Worm (Caenorhabditis elegans) whole organism, L3 larva: Measurements from ENCODE around the gene wee-1.3.

Source experiments
- R02D3.7 ChIP-seq: fragments of 150-350 bp; optimal IDR thresholded peaks from 2 replicates; lab custom pipeline; 2014; ENCODE audit warnings: missing biosample characterization, missing genetic modification characterization
- ZK546.5 ChIP-seq: sonication (generic microtip); optimal IDR thresholded peaks from 2 replicates; lab custom pipeline; 2017; ENCODE audit warnings: missing biosample characterization, missing genetic modification characterization
- aly-2 ChIP-seq: fragments of 150-350 bp; optimal IDR thresholded peaks from 2 replicates; lab custom pipeline; 2014; ENCODE audit warnings: missing biosample characterization, missing genetic modification characterization
- ama-1 ChIP-seq: fragments of 150-350 bp; optimal IDR thresholded peaks from 2 replicates; lab custom pipeline; 2018
- ceh-28 ChIP-seq: fragments of 150-350 bp; optimal IDR thresholded peaks from 2 replicates; lab custom pipeline; 2014; ENCODE audit warnings: missing biosample characterization, missing genetic modification reagents, missing genetic modification characterization
- ceh-82 ChIP-seq: fragments of 150-350 bp; optimal IDR thresholded peaks from 2 replicates; lab custom pipeline; 2014; ENCODE audit warnings: missing biosample characterization, missing genetic modification characterization
- egl-27 ChIP-seq: sonication (generic microtip); optimal IDR thresholded peaks from 4 replicates; lab custom pipeline; 2017; ENCODE audit warnings: missing biosample characterization, missing genetic modification reagents, missing genetic modification characterization
- elt-1 ChIP-seq: fragments of 150-350 bp; optimal IDR thresholded peaks from 2 replicates; lab custom pipeline; 2014; ENCODE audit warnings: missing biosample characterization, missing genetic modification characterization
- elt-2 ChIP-seq: sonication (generic microtip); optimal IDR thresholded peaks from 2 replicates; lab custom pipeline; 2016; ENCODE audit warnings: missing genetic modification reagents, mild to moderate bottlenecking, missing genetic modification characterization, missing compliant biosample characterization
- elt-3 ChIP-seq, 3 experiments: fragments of 150-350 bp in 1 of 3; sonication (generic microtip) in 2 of 3; optimal IDR thresholded peaks; 2 replicates in 2 of 3; 4 replicates in 1 of 3; lab custom pipeline; 2014 to 2017; ENCODE audit warnings: missing biosample characterization in 3 of 3, missing genetic modification characterization in 3 of 3
- fkh-10 ChIP-seq: sonication (generic microtip); optimal IDR thresholded peaks from 2 replicates; lab custom pipeline; 2017; ENCODE audit warnings: missing biosample characterization, missing genetic modification reagents, missing genetic modification characterization
- fkh-2 ChIP-seq: fragments of 150-350 bp; optimal IDR thresholded peaks from 2 replicates; lab custom pipeline; 2014; ENCODE audit warnings: missing biosample characterization, missing genetic modification reagents, missing genetic modification characterization
- fos-1 ChIP-seq: fragments of 150-350 bp; optimal IDR thresholded peaks from 2 replicates; lab custom pipeline; 2014; ENCODE audit warnings: missing biosample characterization, missing genetic modification characterization
- hmg-11 ChIP-seq: sonication (generic microtip); optimal IDR thresholded peaks from 2 replicates; lab custom pipeline; 2016; ENCODE audit warnings: missing genetic modification characterization, missing compliant biosample characterization
- lin-15B ChIP-seq: fragments of 150-350 bp; optimal IDR thresholded peaks from 2 replicates; lab custom pipeline; 2014; ENCODE audit warnings: missing biosample characterization, missing genetic modification characterization
- lin-39 ChIP-seq: fragments of 150-350 bp; optimal IDR thresholded peaks from 2 replicates; lab custom pipeline; 2018; ENCODE audit warnings: missing biosample characterization, missing genetic modification reagents, missing genetic modification characterization
- lsy-12 ChIP-seq: sonication (generic microtip); optimal IDR thresholded peaks from 2 replicates; lab custom pipeline; 2016; ENCODE audit warnings: mild to moderate bottlenecking, missing genetic modification characterization, missing compliant biosample characterization
- mml-1 ChIP-seq: fragments of 150-350 bp; sonication (generic microtip); optimal IDR thresholded peaks from 3 replicates; lab custom pipeline; 2014; ENCODE audit warnings: missing biosample characterization, missing genetic modification characterization
- nfya-1 ChIP-seq: sonication (generic microtip); optimal IDR thresholded peaks from 2 replicates; lab custom pipeline; 2017; ENCODE audit warnings: missing genetic modification characterization, mild to moderate bottlenecking, missing compliant biosample characterization, antibody characterized with exemption, moderate library complexity; ENCODE audit not compliant: insufficient read depth
- nhr-23 ChIP-seq: fragments of 150-350 bp; optimal IDR thresholded peaks from 2 replicates; lab custom pipeline; 2014; ENCODE audit warnings: missing biosample characterization, missing genetic modification reagents, missing genetic modification characterization
- nhr-25 ChIP-seq: sonication (generic microtip); optimal IDR thresholded peaks from 2 replicates; lab custom pipeline; 2017; ENCODE audit warnings: missing biosample characterization, missing genetic modification characterization
- nhr-28 ChIP-seq: fragments of 150-350 bp; optimal IDR thresholded peaks from 2 replicates; lab custom pipeline; 2014; ENCODE audit warnings: missing biosample characterization, missing genetic modification characterization
- nhr-43 ChIP-seq: sonication (generic microtip); optimal IDR thresholded peaks from 2 replicates; lab custom pipeline; 2016; ENCODE audit warnings: mild to moderate bottlenecking, missing genetic modification characterization, missing compliant biosample characterization; ENCODE audit not compliant: poor library complexity, severe bottlenecking
- nhr-67 ChIP-seq: fragments of 150-350 bp; optimal IDR thresholded peaks from 2 replicates; lab custom pipeline; 2014; ENCODE audit warnings: missing biosample characterization, missing genetic modification characterization
- pha-4 ChIP-seq: fragments of 150-350 bp; optimal IDR thresholded peaks from 2 replicates; lab custom pipeline; 2014; ENCODE audit warnings: missing biosample characterization, missing genetic modification reagents, missing genetic modification characterization
- pqm-1 ChIP-seq: fragments of 150-350 bp; optimal IDR thresholded peaks from 2 replicates; lab custom pipeline; 2017; ENCODE audit warnings: missing biosample characterization, missing genetic modification characterization, inconsistent platforms
- snpc-4 ChIP-seq: fragments of 150-350 bp; optimal IDR thresholded peaks from 2 replicates; lab custom pipeline; 2014; ENCODE audit warnings: missing biosample characterization, missing genetic modification characterization
- tbx-2 ChIP-seq: sonication (generic microtip); optimal IDR thresholded peaks from 2 replicates; lab custom pipeline; 2016; ENCODE audit warnings: mild to moderate bottlenecking, missing genetic modification characterization, missing compliant biosample characterization
- unc-39 ChIP-seq: sonication (generic microtip); optimal IDR thresholded peaks from 4 replicates; lab custom pipeline; 2017; ENCODE audit warnings: missing biosample characterization, missing genetic modification characterization
- unc-62 ChIP-seq: fragments of 150-350 bp; sonication (generic microtip); optimal IDR thresholded peaks from 4 replicates; lab custom pipeline; 2014; ENCODE audit warnings: missing biosample characterization, missing genetic modification reagents, missing genetic modification characterization
- zag-1 ChIP-seq: fragments of 150-350 bp; optimal IDR thresholded peaks from 2 replicates; lab custom pipeline; 2014; ENCODE audit warnings: missing biosample characterization, missing genetic modification characterization
- ztf-11 ChIP-seq: fragments of 150-350 bp; optimal IDR thresholded peaks from 2 replicates; lab custom pipeline; 2014; ENCODE audit warnings: missing biosample characterization, missing genetic modification characterization
- ztf-4 ChIP-seq: fragments of 150-350 bp; optimal IDR thresholded peaks from 2 replicates; lab custom pipeline; 2014; ENCODE audit warnings: missing biosample characterization, missing genetic modification characterization

The wee-1.3 gene

DNA sequence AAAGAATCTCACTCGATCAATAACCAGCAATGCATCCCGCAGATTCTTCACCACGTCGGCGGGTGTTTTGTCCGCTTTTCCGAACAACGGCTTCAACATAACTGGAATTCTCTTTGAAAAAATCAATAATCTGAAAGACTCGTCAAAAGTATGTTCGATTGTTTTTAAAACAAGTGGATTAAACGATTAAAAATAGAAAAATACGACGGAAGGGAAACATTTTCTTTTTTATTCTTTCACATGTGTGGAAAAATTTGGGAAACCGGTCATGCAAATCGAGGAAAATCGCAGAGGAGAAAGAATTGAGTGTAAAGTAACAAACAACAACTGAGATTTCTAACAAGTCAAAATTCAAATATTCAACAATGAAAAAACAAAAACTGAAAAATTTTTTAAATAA is 12.7 kb downstream of the wee-1.3 start, which contains the start of gene mop-25.2:
Gene mop-25.2 (minus strand): TSS at position 101 of the 400 bp plus-strand sequence.
- TF ChIP-seq pqm-1 (tag; lab: Kevin White, UChicago) (no peak), ama-1 (lab: Kevin White, UChicago) (no peak), snpc-4 (tag; lab: Kevin White, UChicago) (no peak), pha-4 (tag; lab: Kevin White, UChicago) (no peak), nhr-23 (tag; lab: Kevin White, UChicago) (no peak), elt-3 (tag; optimal IDR thresholded peaks at IDR 0.05; lab: Kevin White, UChicago) (no peak), mml-1 (tag; lab: Kevin White, UChicago) (no peak), ceh-28 (tag; lab: Kevin White, UChicago) (peak; percentile 17)

- TF ChIP-seq nhr-28 (tag; lab: Kevin White, UChicago) (no peak), nhr-67 (no peak), lsy-12 (tag; lab: Kevin White, UChicago) (no peak), lin-15B (tag; lab: Kevin White, UChicago) (no peak), unc-39 (tag; lab: Kevin White, UChicago) (no peak), nhr-25 (tag; lab: Kevin White, UChicago) (no peak), elt-3 (tag; optimal IDR thresholded peaks at IDR 0.05; lab: Kevin White, UChicago) (no peak), lin-39 (tag; lab: Kevin White, UChicago) (no peak), elt-2 (tag; lab: Kevin White, UChicago) (no peak), fkh-10 (GFP tag; lab: Kevin White, UChicago) (no peak), ztf-4 (tag; lab: Kevin White, UChicago) (no peak), ztf-11 (no peak), elt-1 (tag; lab: Kevin White, UChicago) (no peak), zag-1 (tag; lab: Kevin White, UChicago) (no peak), fkh-2 (tag; lab: Kevin White, UChicago) (no peak), tbx-2 (no peak), unc-62 (GFP tag; lab: Kevin White, UChicago) (no peak), aly-2 (tag; lab: Kevin White, UChicago) (no peak), ceh-82 (tag; lab: Kevin White, UChicago) (no peak), snpc-4 (tag; lab: Kevin White, UChicago) (no peak)
These were observed 15.9 kb downstream of the wee-1.3 start, which contains the start of the genes Y53C12A.8 and Y53C12A.7 for ce11 chrII:9700363-9700762. TSS of gene Y53C12A.8 (minus strand) at chrII:9700463. TSS of gene Y53C12A.7 (plus strand) at chrII:9700543.

DNA sequence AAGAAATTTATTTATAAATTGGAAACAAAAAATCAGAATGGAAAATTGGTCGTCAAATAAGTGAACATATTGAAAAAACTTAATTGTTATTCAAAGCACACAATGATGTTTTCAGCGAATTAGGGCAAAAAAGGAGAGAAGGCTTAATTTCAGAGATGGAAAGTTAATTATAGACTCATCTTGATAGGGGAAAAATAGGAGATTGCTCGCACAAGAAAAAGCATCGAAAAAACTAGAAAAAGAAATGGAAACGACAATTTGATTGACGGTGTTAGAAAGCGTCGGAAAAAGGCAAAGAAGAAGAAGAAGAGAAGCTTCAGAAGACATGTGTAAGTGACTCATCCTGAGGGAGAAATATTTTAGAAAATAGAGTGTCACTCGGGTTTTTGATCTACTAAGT is 20.3 kb downstream of the wee-1.3 start:
- TF ChIP-seq fkh-10 (GFP tag; lab: Kevin White, UChicago) (peak; percentile 27), egl-27 (tag; lab: Kevin White, UChicago) (no peak), pha-4 (tag; lab: Kevin White, UChicago) (no peak), ZK546.5 (tag; lab: Kevin White, UChicago) (no peak), elt-1 (tag; lab: Kevin White, UChicago) (peak; percentile 86)

- no peak for TF ChIP-seq ama-1 (lab: Kevin White, UChicago)
- TF ChIP-seq elt-2 (tag; lab: Kevin White, UChicago): no peak
- no peak for TF ChIP-seq nhr-67
- TF ChIP-seq R02D3.7 (tag; lab: Kevin White, UChicago): no peak
- no peak for TF ChIP-seq ZK546.5 (tag; lab: Kevin White, UChicago)
- no peak for TF ChIP-seq fkh-2 (tag; lab: Kevin White, UChicago)
- no peak for TF ChIP-seq nhr-43 (tag; lab: Kevin White, UChicago)
- no peak for TF ChIP-seq hmg-11 (tag; lab: Kevin White, UChicago)
- no peak for TF ChIP-seq ztf-11
- TF ChIP-seq elt-1 (tag; lab: Kevin White, UChicago): no peak
- no peak for TF ChIP-seq ceh-28 (tag; lab: Kevin White, UChicago)
- no peak for TF ChIP-seq nfya-1 (tag; lab: Kevin White, UChicago)
- no peak for TF ChIP-seq aly-2 (tag; lab: Kevin White, UChicago)
- TF ChIP-seq fos-1 (tag; lab: Kevin White, UChicago): no peak
- no peak for TF ChIP-seq mml-1 (tag; lab: Kevin White, UChicago)
- TF ChIP-seq egl-27 (tag; lab: Kevin White, UChicago): no peak
These were observed 24.4 kb downstream of the wee-1.3 start, which contains the start of gene nlp-11 for ce11 chrII:9691839-9692238. TSS of gene nlp-11 (minus strand) at chrII:9691939.
